Worm (Caenorhabditis elegans) whole organism, L2 larva: ENCODE measurements around the gene ZK666.11.
"Not testable (repeated sequence)": the region's sequence is repeated elsewhere in the genome, so short reads cannot be mapped to it uniquely, and the experiment has no call there.

Experiments used
- ZK546.5 ChIP-seq: sonication (generic microtip); optimal IDR thresholded peaks from 2 replicates; lab custom pipeline; 2017; ENCODE audit warnings: missing biosample characterization, missing genetic modification characterization
- nhr-237 ChIP-seq: fragments of 150-350 bp; optimal IDR thresholded peaks from 2 replicates; lab custom pipeline; 2014; ENCODE audit warnings: missing biosample characterization, missing genetic modification characterization
- nhr-77 ChIP-seq: fragments of 150-350 bp; optimal IDR thresholded peaks from 2 replicates; lab custom pipeline; 2014; ENCODE audit warnings: missing biosample characterization, missing genetic modification characterization

ce11 chrII:10493034-10493433, 10.7 kb downstream of the ZK666.11 start, which contains the start of gene ZK666.8:
- not testable (repeated sequence) for TF ChIP-seq nhr-237 (tag; lab: Kevin White, UChicago); ZK546.5; nhr-77
